Worm (Caenorhabditis elegans) whole organism, L2 larva: Measurements from ENCODE around the gene mtrf-1L.

Experiments
- R02D3.7 ChIP-seq: fragments of 150-350 bp; optimal IDR thresholded peaks from 2 replicates; lab custom pipeline; 2014; ENCODE audit warnings: missing biosample characterization, missing genetic modification characterization
- Y55F3AM.14 ChIP-seq: fragments of 200-800 bp; sonication (Bioruptor generic); optimal IDR thresholded peaks from 2 replicates; lab custom pipeline; 2018; ENCODE audit warnings: mild to moderate bottlenecking, missing genetic modification characterization, missing compliant biosample characterization
- alr-1 ChIP-seq: fragments of 150-350 bp; optimal IDR thresholded peaks from 2 replicates; lab custom pipeline; 2014; ENCODE audit warnings: missing biosample characterization, missing genetic modification characterization
- ceh-82 ChIP-seq: fragments of 150-350 bp; optimal IDR thresholded peaks from 2 replicates; lab custom pipeline; 2014; ENCODE audit warnings: missing biosample characterization, missing genetic modification characterization
- lin-13 ChIP-seq: fragments of 150-350 bp; optimal IDR thresholded peaks from 2 replicates; lab custom pipeline; 2014; ENCODE audit warnings: missing biosample characterization, missing genetic modification reagents, missing genetic modification characterization
- nhr-77 ChIP-seq: fragments of 150-350 bp; optimal IDR thresholded peaks from 2 replicates; lab custom pipeline; 2014; ENCODE audit warnings: missing biosample characterization, missing genetic modification characterization
- skn-1 ChIP-seq: sonication (generic microtip); optimal IDR thresholded peaks from 2 replicates; lab custom pipeline; 2017; ENCODE audit warnings: missing biosample characterization, missing genetic modification characterization
- unc-55 ChIP-seq: fragments of 150-350 bp; sonication (generic microtip); optimal IDR thresholded peaks from 3 replicates; lab custom pipeline; 2014; ENCODE audit warnings: missing biosample characterization, missing genetic modification reagents, missing genetic modification characterization
- unc-62 ChIP-seq: fragments of 150-350 bp; optimal IDR thresholded peaks from 2 replicates; lab custom pipeline; 2014; ENCODE audit warnings: missing biosample characterization, missing genetic modification reagents, missing genetic modification characterization
- ztf-4 ChIP-seq: fragments of 150-350 bp; optimal IDR thresholded peaks from 2 replicates; lab custom pipeline; 2014; ENCODE audit warnings: missing biosample characterization, missing genetic modification characterization

- no peak for TF ChIP-seq R02D3.7
- no peak for TF ChIP-seq unc-55 (GFP tag; lab: Kevin White, UChicago)
- no peak for TF ChIP-seq ztf-4 (tag; lab: Kevin White, UChicago)
- no peak for TF ChIP-seq ceh-82 (tag; lab: Kevin White, UChicago)
- TF ChIP-seq lin-13: no peak
- no peak for TF ChIP-seq unc-62
- TF ChIP-seq skn-1 (tag; lab: Kevin White, UChicago): no peak
- TF ChIP-seq Y55F3AM.14 (GFP tag; lab: Kevin White, UChicago): no peak
- TF ChIP-seq alr-1 (tag; lab: Kevin White, UChicago): no peak
- no peak for TF ChIP-seq nhr-77 (tag; lab: Kevin White, UChicago)
Observed at ce11 chrIV:5200813-5201212, 13.9 kb downstream of the mtrf-1L start.
